Worm (Caenorhabditis elegans) whole organism, L2 larva: Measurements from ENCODE around the gene ogdh-1.

Experiments used
- aly-2 ChIP-seq: fragments of 150-350 bp; optimal IDR thresholded peaks from 2 replicates; lab custom pipeline; 2014; ENCODE audit warnings: missing biosample characterization, missing genetic modification characterization
- egl-27 ChIP-seq: sonication (generic microtip); optimal IDR thresholded peaks from 3 replicates; lab custom pipeline; 2017; ENCODE audit warnings: missing biosample characterization, missing genetic modification reagents, missing genetic modification characterization
- lin-11 ChIP-seq: fragments of 150-350 bp; sonication (generic microtip); optimal IDR thresholded peaks from 2 replicates; lab custom pipeline; 2014; ENCODE audit warnings: missing biosample characterization, missing genetic modification characterization, inconsistent platforms, mixed read lengths
- nhr-237 ChIP-seq: fragments of 150-350 bp; optimal IDR thresholded peaks from 2 replicates; lab custom pipeline; 2014; ENCODE audit warnings: missing biosample characterization, missing genetic modification characterization
- snpc-4 ChIP-seq: fragments of 150-350 bp; optimal IDR thresholded peaks from 2 replicates; lab custom pipeline; 2014; ENCODE audit warnings: missing biosample characterization, missing genetic modification characterization
- unc-62 ChIP-seq: fragments of 150-350 bp; optimal IDR thresholded peaks from 2 replicates; lab custom pipeline; 2014; ENCODE audit warnings: missing biosample characterization, missing genetic modification reagents, missing genetic modification characterization
- ztf-11 ChIP-seq: sonication (generic microtip); optimal IDR thresholded peaks from 2 replicates; lab custom pipeline; 2017; ENCODE audit warnings: missing biosample characterization, missing genetic modification characterization

DNA sequence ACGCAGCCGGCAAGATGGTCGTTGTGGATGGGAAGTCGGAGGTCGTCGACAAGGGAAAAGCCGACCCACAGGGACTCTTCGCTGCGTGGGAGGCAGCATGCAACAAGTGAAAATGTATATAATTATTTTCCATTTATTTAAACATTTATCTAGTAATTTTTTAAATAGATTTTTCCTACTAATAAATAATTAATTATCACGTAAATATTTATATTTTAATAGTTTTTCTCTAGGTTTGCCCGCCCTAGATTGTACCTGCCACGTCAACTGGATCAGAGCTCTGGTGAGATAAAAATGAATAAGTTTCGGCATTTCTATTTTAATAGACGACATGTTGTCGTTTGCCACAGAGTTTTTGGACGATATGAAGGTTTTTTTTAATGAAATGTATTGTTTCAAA lies 50.8 kb downstream of the ogdh-1 start, which contains the start of gene psr-1:
- no peak for TF ChIP-seq nhr-237 (tag; lab: Kevin White, UChicago)
- no peak for TF ChIP-seq lin-11 (tag; lab: Kevin White, UChicago)
- TF ChIP-seq aly-2 (tag; lab: Kevin White, UChicago): no peak
- TF ChIP-seq unc-62 (GFP tag; lab: Kevin White, UChicago): no peak
- TF ChIP-seq snpc-4: no peak
- no peak for TF ChIP-seq ztf-11 (tag; lab: Kevin White, UChicago)
- no peak for TF ChIP-seq egl-27 (tag; lab: Kevin White, UChicago)
